Fruit fly (Drosophila melanogaster): ENCODE results near the gene lsn.

The lsn gene

DNA sequence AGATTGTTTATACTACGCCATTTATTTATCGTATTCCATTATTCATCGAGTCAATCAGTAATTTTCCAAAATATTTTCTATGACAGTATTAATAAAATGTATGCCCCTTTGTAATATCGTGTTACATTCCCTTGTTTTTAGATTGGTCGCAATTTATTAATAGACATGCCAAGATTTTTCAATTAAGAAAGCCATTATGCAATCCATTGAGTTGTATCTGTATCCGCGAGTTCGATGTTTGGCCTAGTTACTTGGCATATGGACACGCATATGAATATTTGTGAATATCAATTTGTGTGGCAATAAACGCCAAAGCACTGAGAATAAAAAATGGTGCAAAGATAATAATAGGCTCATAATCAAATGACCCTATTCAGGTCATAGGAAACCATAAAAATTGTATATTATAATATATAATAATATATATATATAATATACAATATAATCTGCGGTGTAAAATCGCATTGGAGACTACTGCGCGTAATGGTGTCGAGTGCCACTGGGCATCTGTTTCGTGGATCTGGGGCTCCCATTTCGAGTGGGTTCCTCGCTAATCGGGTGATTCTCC lies 1.1 kb upstream of the lsn start (continued):
- TF ChIP-seq CG8388 (GFP tag; optimal IDR thresholded peaks at IDR 0.05) (no peak), CG11398 (GFP tag; optimal IDR thresholded peaks at IDR 0.05) (no peak), ap (GFP tag; IDR thresholded peaks at IDR 0.05) (peak; percentile 8; the same call in 1 of the 2 replicates), CG13123 (GFP tag; optimal IDR thresholded peaks at IDR 0.05) (no peak), CHES-1-like (GFP tag; optimal IDR thresholded peaks at IDR 0.05) (no peak), tio (GFP tag; optimal IDR thresholded peaks at IDR 0.05) (no peak), h (optimal IDR thresholded peaks at IDR 0.05) (no peak), CG10321 (GFP tag; IDR thresholded peaks at IDR 0.05) (no peak), CG13424 (tag; optimal IDR thresholded peaks at IDR 0.05) (peak; percentile 7), CG31441 (GFP tag; IDR thresholded peaks at IDR 0.05) (0 out of 2 replicates have a peak, but pooled peaks have one; percentile 29), CG2712 (tag; optimal IDR thresholded peaks at IDR 0.05) (peak; percentile 21), gem (tag; optimal IDR thresholded peaks at IDR 0.05) (peak; percentile 24), sens (GFP tag) (peak; percentile 19), CG1233 (GFP tag; optimal IDR thresholded peaks at IDR 0.05) (no peak), cato (GFP tag; optimal IDR thresholded peaks at IDR 0.05; ENCODE audit: borderline replicate concordance) (no peak), row (GFP tag; IDR thresholded peaks at IDR 0.05) (peak; percentile 43), CG12104 (GFP tag; optimal IDR thresholded peaks at IDR 0.05) (no peak), Xrp1 (GFP tag; IDR thresholded peaks at IDR 0.05) (0 out of 2 replicates have a peak, but pooled peaks have one; percentile 35), Fer3 (tag; optimal IDR thresholded peaks at IDR 0.05) (peak; percentile 17), Sox100B (GFP tag; optimal IDR thresholded peaks at IDR 0.05) (no peak), chn (GFP tag; optimal IDR thresholded peaks at IDR 0.05) (no peak), ATbp (GFP tag; optimal IDR thresholded peaks at IDR 0.05) (peak; percentile 14), YL-1 (GFP tag; optimal IDR thresholded peaks at IDR 0.05) (no peak), luna (GFP tag; optimal IDR thresholded peaks at IDR 0.05) (no peak), CG1529 (GFP tag; optimal IDR thresholded peaks at IDR 0.05) (no peak), Mad (GFP tag; optimal IDR thresholded peaks at IDR 0.05) (no peak), CG42726 (GFP tag; IDR thresholded peaks at IDR 0.05; ENCODE audit: partially characterized antibody) (no peak), Hmx (GFP tag; optimal IDR thresholded peaks at IDR 0.05) (no peak), bigmax (GFP tag; optimal IDR thresholded peaks at IDR 0.05) (no peak), Ssrp (tag; optimal IDR thresholded peaks at IDR 0.05) (no peak), pfk (GFP tag; optimal IDR thresholded peaks at IDR 0.05) (no peak), bowl (GFP tag; IDR thresholded peaks at IDR 0.05) (peak; percentile 33; the same call in 1 of the 2 replicates), Kr (GFP tag; optimal IDR thresholded peaks at IDR 0.05) (peak; percentile 16), Rfx (GFP tag; IDR thresholded peaks at IDR 0.05) (0 out of 2 replicates have a peak, but pooled peaks have one; percentile 7), Max (GFP tag; optimal IDR thresholded peaks at IDR 0.05) (no peak), CG4617 (GFP tag; optimal IDR thresholded peaks at IDR 0.05; ENCODE audit: borderline replicate concordance) (no peak), Dad (GFP tag; optimal IDR thresholded peaks at IDR 0.05) (no peak), CrebB (tag; optimal IDR thresholded peaks at IDR 0.05) (no peak), CG18262 (tag; optimal IDR thresholded peaks at IDR 0.05) (peak; percentile 28), CG14441 (GFP tag; IDR thresholded peaks at IDR 0.05) (peak; percentile 14; the same call in 1 of the 2 replicates), vnd (GFP tag; IDR thresholded peaks at IDR 0.05; ENCODE audit: partially characterized antibody) (no peak), CG7839 (tag; optimal IDR thresholded peaks at IDR 0.05) (peak; percentile 20), Pdp1 (GFP tag; optimal IDR thresholded peaks at IDR 0.05) (peak in 1 of 2 experiments; percentile 79), Dbx (GFP tag; IDR thresholded peaks at IDR 0.05) (no peak), CoRest (tag; optimal IDR thresholded peaks at IDR 0.05) (peak; percentile 7), usp (GFP tag; optimal IDR thresholded peaks at IDR 0.05) (no peak), tgo (GFP tag; IDR thresholded peaks at IDR 0.05) (peak; percentile 30; the same call in 1 of the 3 replicates), CG8924 (tag; optimal IDR thresholded peaks at IDR 0.05) (no peak), dmrt99B (tag; optimal IDR thresholded peaks at IDR 0.05) (peak; percentile 51), CG18011 (GFP tag; optimal IDR thresholded peaks at IDR 0.05) (no peak)
